Worm (Caenorhabditis elegans) whole organism, L4/young adult: ENCODE measurements around the gene frpr-3.

Experiments
- W03F9.2 ChIP-seq: fragments of 150-350 bp; optimal IDR thresholded peaks from 2 replicates; lab custom pipeline; 2014; ENCODE audit warnings: missing biosample characterization, missing genetic modification characterization
- dao-5 ChIP-seq: sonication (generic microtip); optimal IDR thresholded peaks from 2 replicates; lab custom pipeline; 2016; ENCODE audit warnings: missing genotype, missing genetic modification characterization, moderate library complexity, missing compliant biosample characterization
- him-1 ChIP-seq: sonication (generic microtip); optimal IDR thresholded peaks from 2 replicates; lab custom pipeline; 2016; ENCODE audit warnings: missing genotype, missing genetic modification reagents, missing genetic modification characterization, missing compliant biosample characterization

Gene frpr-3

ce11 chrV:7742485-7742959, 28.5 kb upstream of the frpr-3 start, which contains the start of gene fbxl-5:
TSS of gene fbxl-5 (plus strand) at chrV:7742909.
- TF ChIP-seq him-1 (tag; lab: Kevin White, UChicago) (no peak), dao-5 (tag; lab: Kevin White, UChicago) (no peak), W03F9.2 (no peak)

- TF ChIP-seq W03F9.2 (no peak), dao-5 (tag; lab: Kevin White, UChicago) (no peak), him-1 (tag; lab: Kevin White, UChicago) (no peak)
Observed at ce11 chrV:7744068-7744467, 27.0 kb upstream of the frpr-3 start.

- TF ChIP-seq W03F9.2 (no peak), dao-5 (tag; lab: Kevin White, UChicago) (no peak), him-1 (tag; lab: Kevin White, UChicago) (no peak)
Observed at ce11 chrV:7745386-7745785, 25.7 kb upstream of the frpr-3 start.

- TF ChIP-seq dao-5 (tag; lab: Kevin White, UChicago), result no peak
- no peak for TF ChIP-seq W03F9.2
- no peak for TF ChIP-seq him-1 (tag; lab: Kevin White, UChicago)
Observed at ce11 chrV:7745903-7746302, 25.2 kb upstream of the frpr-3 start.

ce11 chrV:7747132-7747531, 23.9 kb upstream of the frpr-3 start:
- TF ChIP-seq dao-5 (tag; lab: Kevin White, UChicago), result no peak
- no peak for TF ChIP-seq him-1 (tag; lab: Kevin White, UChicago)
- TF ChIP-seq W03F9.2, result no peak

ce11 chrV:7747987-7748607, 23.0 kb upstream of the frpr-3 start:
- TF ChIP-seq W03F9.2, result no peak
- no peak for TF ChIP-seq him-1 (tag; lab: Kevin White, UChicago)
- TF ChIP-seq dao-5 (tag; lab: Kevin White, UChicago), result no peak

ce11 chrV:7749708-7750107, 21.4 kb upstream of the frpr-3 start:
- TF ChIP-seq W03F9.2 (no peak), him-1 (tag; lab: Kevin White, UChicago) (no peak), dao-5 (tag; lab: Kevin White, UChicago) (no peak)

- TF ChIP-seq W03F9.2 (no peak), dao-5 (tag; lab: Kevin White, UChicago) (no peak), him-1 (tag; lab: Kevin White, UChicago) (no peak)
Observed at ce11 chrV:7754557-7754956, 16.5 kb upstream of the frpr-3 start, which contains the start of gene T05B11.4. TSS of gene T05B11.4 (minus strand) at chrV:7754657.

ce11 chrV:7755991-7756390, 15.1 kb upstream of the frpr-3 start:
- TF ChIP-seq dao-5 (tag; lab: Kevin White, UChicago) (no peak), W03F9.2 (no peak), him-1 (tag; lab: Kevin White, UChicago) (no peak)

ce11 chrV:7759270-7759669, 11.8 kb upstream of the frpr-3 start:
- TF ChIP-seq W03F9.2, result no peak
- no peak for TF ChIP-seq dao-5 (tag; lab: Kevin White, UChicago)
- TF ChIP-seq him-1 (tag; lab: Kevin White, UChicago), result no peak

ce11 chrV:7760174-7760573, 10.9 kb upstream of the frpr-3 start, which contains the start of gene hint-3:
TSS of gene hint-3 (plus strand) at chrV:7760474.
- no peak for TF ChIP-seq him-1 (tag; lab: Kevin White, UChicago)
- no peak for TF ChIP-seq dao-5 (tag; lab: Kevin White, UChicago)
- TF ChIP-seq W03F9.2, result no peak

- TF ChIP-seq W03F9.2 (no peak), him-1 (tag; lab: Kevin White, UChicago) (no peak), dao-5 (tag; lab: Kevin White, UChicago) (no peak)
Observed at ce11 chrV:7761906-7762305, 9.2 kb upstream of the frpr-3 start.

ce11 chrV:7773647-7774046, 2.6 kb downstream of the frpr-3 start:
- TF ChIP-seq him-1 (tag; lab: Kevin White, UChicago) (no peak), W03F9.2 (no peak), dao-5 (tag; lab: Kevin White, UChicago) (no peak)

ce11 chrV:7774143-7774595, 3.1 kb downstream of the frpr-3 start, which contains the start of gene grl-10:
TSS of gene grl-10 (plus strand) at chrV:7774545.
- no peak for TF ChIP-seq W03F9.2
- no peak for TF ChIP-seq dao-5 (tag; lab: Kevin White, UChicago)
- no peak for TF ChIP-seq him-1 (tag; lab: Kevin White, UChicago)

ce11 chrV:7775226-7775625, 4.2 kb downstream of the frpr-3 start:
- TF ChIP-seq dao-5 (tag; lab: Kevin White, UChicago) (no peak), him-1 (tag; lab: Kevin White, UChicago) (no peak), W03F9.2 (no peak)
